Fruit fly (Drosophila melanogaster) whole organism, prepupa: ENCODE measurements around the gene CG42514.
A peak's percentile ranks its signal among the peaks of the same experiment; 100 is the strongest.

Source experiments
- Blimp-1 ChIP-seq: fragments of 200-800 bp; sonication (Bioruptor generic); optimal IDR thresholded peaks from 3 replicates; lab custom pipeline; 2017; ENCODE audit warnings: missing biosample characterization, missing genetic modification characterization, mild to moderate bottlenecking, moderate library complexity, missing genetic modification reagents
- CG10631 ChIP-seq: fragments of 200-800 bp; sonication (Bioruptor generic); optimal IDR thresholded peaks from 2 replicates; lab custom pipeline; 2016; ENCODE audit warnings: missing biosample characterization, missing genetic modification characterization
- CG10669 ChIP-seq: fragments of 200-800 bp; sonication (Bioruptor generic); optimal IDR thresholded peaks from 3 replicates; lab custom pipeline; 2018; ENCODE audit warnings: missing biosample characterization, mild to moderate bottlenecking, missing genetic modification characterization, moderate library complexity
- CG11294 ChIP-seq: fragments of 200-800 bp; sonication (Bioruptor generic); IDR thresholded peaks from 2 replicates; pipeline ENCODE4 v1.3.6; 2022; ENCODE audit warnings: missing biosample characterization, missing genetic modification characterization
- CG11902 ChIP-seq: fragments of 200-800 bp; sonication (Bioruptor generic); optimal IDR thresholded peaks from 3 replicates; lab custom pipeline; 2016; ENCODE audit warnings: missing biosample characterization, missing genetic modification characterization
- CG15336 ChIP-seq: fragments of 200-800 bp; sonication (Bioruptor generic); IDR thresholded peaks from 2 replicates; pipeline ENCODE4 v1.3.6; 2022; ENCODE audit warnings: missing biosample characterization, missing genetic modification characterization
- CG1621 ChIP-seq: fragments of 200-800 bp; sonication (Bioruptor generic); optimal IDR thresholded peaks from 3 replicates; lab custom pipeline; 2018; ENCODE audit warnings: missing biosample characterization, mild to moderate bottlenecking, missing genetic modification characterization
- CG16779 ChIP-seq: fragments of 200-800 bp; sonication (Bioruptor generic); optimal IDR thresholded peaks from 3 replicates; lab custom pipeline; 2017; ENCODE audit warnings: missing biosample characterization, mild to moderate bottlenecking, missing genetic modification characterization
- CG3032 ChIP-seq: fragments of 200-800 bp; optimal IDR thresholded peaks from 2 replicates; lab custom pipeline; 2019; ENCODE audit warnings: missing biosample characterization, mild to moderate bottlenecking, missing genetic modification characterization, moderate library complexity
- CG31627 ChIP-seq: fragments of 200-800 bp; sonication (Bioruptor generic); optimal IDR thresholded peaks from 3 replicates; lab custom pipeline; 2016; ENCODE audit warnings: missing biosample characterization, missing genetic modification characterization
- CG32006 ChIP-seq: fragments of 200-800 bp; sonication (Bioruptor generic); optimal IDR thresholded peaks from 3 replicates; lab custom pipeline; 2017; ENCODE audit warnings: missing biosample characterization, mild to moderate bottlenecking, missing genetic modification characterization
- CG34406 ChIP-seq: fragments of 200-800 bp; sonication (Bioruptor generic); optimal IDR thresholded peaks from 3 replicates; lab custom pipeline; 2016; ENCODE audit warnings: missing biosample characterization, missing genetic modification characterization
- CG4318 ChIP-seq: fragments of 200-800 bp; sonication (Bioruptor generic); optimal IDR thresholded peaks from 3 replicates; lab custom pipeline; 2017; ENCODE audit warnings: missing biosample characterization, mild to moderate bottlenecking, missing genetic modification characterization
- CG6163 ChIP-seq: fragments of 200-800 bp; sonication (Bioruptor generic); IDR thresholded peaks from 3 replicates; pipeline ENCODE4 v1.3.6; 2022; ENCODE audit warnings: missing biosample characterization, missing genetic modification characterization
- CG6276 ChIP-seq: fragments of 200-800 bp; sonication (Bioruptor generic); optimal IDR thresholded peaks from 2 replicates; lab custom pipeline; 2017; ENCODE audit warnings: missing biosample characterization, mild to moderate bottlenecking, missing genetic modification characterization
- CG6808 ChIP-seq: fragments of 200-800 bp; sonication (Bioruptor generic); optimal IDR thresholded peaks from 3 replicates; lab custom pipeline; 2017; ENCODE audit warnings: missing biosample characterization, missing genetic modification characterization, mild to moderate bottlenecking, moderate library complexity, missing genetic modification reagents
- CG6854 ChIP-seq: fragments of 200-800 bp; sonication (Bioruptor generic); optimal IDR thresholded peaks from 2 replicates; lab custom pipeline; 2017; ENCODE audit warnings: missing biosample characterization, mild to moderate bottlenecking, missing genetic modification characterization
- CG7368 ChIP-seq: fragments of 200-800 bp; sonication (Bioruptor generic); optimal IDR thresholded peaks from 3 replicates; lab custom pipeline; 2016; ENCODE audit warnings: missing biosample characterization, missing genetic modification characterization
- CG8319 ChIP-seq: fragments of 200-800 bp; sonication (Bioruptor generic); optimal IDR thresholded peaks from 3 replicates; lab custom pipeline; 2016; ENCODE audit warnings: missing biosample characterization, missing genetic modification characterization
- CG8632 ChIP-seq: fragments of 200-800 bp; sonication (Bioruptor generic); optimal IDR thresholded peaks from 3 replicates; lab custom pipeline; 2016; ENCODE audit warnings: missing biosample characterization, missing genetic modification characterization
- Eip78C ChIP-seq: fragments of 200-800 bp; sonication (Bioruptor generic); peaks from one replicate; lab custom pipeline; 2016; ENCODE audit warnings: missing biosample characterization, missing genetic modification characterization
- Eip93F ChIP-seq: fragments of 200-800 bp; sonication (Bioruptor generic); optimal IDR thresholded peaks from 2 replicates; lab custom pipeline; 2016; ENCODE audit warnings: missing biosample characterization, mild to moderate bottlenecking, missing genetic modification characterization
- Ets21C ChIP-seq: fragments of 200-800 bp; sonication (Bioruptor generic); optimal IDR thresholded peaks from 3 replicates; lab custom pipeline; 2016; ENCODE audit warnings: missing biosample characterization, missing genetic modification characterization
- Ets96B ChIP-seq: fragments of 200-800 bp; optimal IDR thresholded peaks from 2 replicates; lab custom pipeline; 2019; ENCODE audit warnings: missing biosample characterization, mild to moderate bottlenecking, missing genetic modification characterization, moderate library complexity
- Gug ChIP-seq: fragments of 200-800 bp; sonication (Bioruptor generic); IDR thresholded peaks from 2 replicates; pipeline ENCODE4 v1.3.6; 2022; ENCODE audit warnings: missing biosample characterization, missing genetic modification characterization
- Hr38 ChIP-seq: sonication (Bioruptor generic); optimal IDR thresholded peaks from 2 replicates; lab custom pipeline; 2016; ENCODE audit warnings: missing biosample characterization, missing genetic modification characterization
- Hr39 ChIP-seq: fragments of 200-800 bp; sonication (Bioruptor generic); optimal IDR thresholded peaks from 2 replicates; lab custom pipeline; 2016; ENCODE audit warnings: missing biosample characterization, missing genetic modification characterization
- Hr4 ChIP-seq: fragments of 200-800 bp; sonication (Bioruptor generic); optimal IDR thresholded peaks from 3 replicates; lab custom pipeline; 2016; ENCODE audit warnings: missing biosample characterization, missing genetic modification characterization
- Lpt ChIP-seq: fragments of 200-800 bp; sonication (Bioruptor generic); optimal IDR thresholded peaks from 3 replicates; lab custom pipeline; 2016; ENCODE audit warnings: missing biosample characterization, missing genetic modification characterization
- Met ChIP-seq: fragments of 200-800 bp; sonication (Bioruptor generic); optimal IDR thresholded peaks from 3 replicates; lab custom pipeline; 2016; ENCODE audit warnings: missing biosample characterization, missing genetic modification characterization
- OdsH ChIP-seq: fragments of 200-800 bp; sonication (Bioruptor generic); optimal IDR thresholded peaks from 3 replicates; lab custom pipeline; 2016; ENCODE audit warnings: missing biosample characterization, missing genetic modification characterization
- Smox ChIP-seq: fragments of 200-800 bp; sonication (Bioruptor generic); optimal IDR thresholded peaks from 3 replicates; lab custom pipeline; 2016; ENCODE audit warnings: missing biosample characterization, missing genetic modification characterization
- Sox14 ChIP-seq: fragments of 200-800 bp; sonication (Bioruptor generic); optimal IDR thresholded peaks from 3 replicates; lab custom pipeline; 2016; ENCODE audit warnings: missing biosample characterization, missing genetic modification characterization
- Sox15 ChIP-seq: fragments of 200-800 bp; sonication (Bioruptor generic); optimal IDR thresholded peaks from 3 replicates; lab custom pipeline; 2016; ENCODE audit warnings: missing biosample characterization, missing genetic modification characterization
- acj6 ChIP-seq: fragments of 200-800 bp; sonication (Bioruptor generic); optimal IDR thresholded peaks from 3 replicates; lab custom pipeline; 2016; ENCODE audit warnings: missing biosample characterization, missing genetic modification characterization
- dac ChIP-seq: fragments of 200-800 bp; sonication (Bioruptor generic); optimal IDR thresholded peaks from 2 replicates; lab custom pipeline; 2017; ENCODE audit warnings: missing biosample characterization, mild to moderate bottlenecking, missing genetic modification characterization
- dsx ChIP-seq: fragments of 200-800 bp; optimal IDR thresholded peaks from 3 replicates; lab custom pipeline; 2019; ENCODE audit warnings: missing biosample characterization, mild to moderate bottlenecking, missing genetic modification characterization, moderate library complexity; ENCODE audit not compliant: poor library complexity, severe bottlenecking
- esn ChIP-seq: fragments of 200-800 bp; sonication (Bioruptor generic); optimal IDR thresholded peaks from 2 replicates; lab custom pipeline; 2016; ENCODE audit warnings: missing biosample characterization, mild to moderate bottlenecking, missing genetic modification characterization, moderate library complexity
- fd85E ChIP-seq: fragments of 200-800 bp; sonication (Bioruptor generic); optimal IDR thresholded peaks from 3 replicates; lab custom pipeline; 2016; ENCODE audit warnings: missing biosample characterization, missing genetic modification characterization
- fkh ChIP-seq: fragments of 200-800 bp; sonication (Bioruptor generic); optimal IDR thresholded peaks from 3 replicates; lab custom pipeline; 2017; ENCODE audit warnings: missing biosample characterization, mild to moderate bottlenecking, missing genetic modification characterization, moderate library complexity
- lz ChIP-seq: fragments of 200-800 bp; sonication (Bioruptor generic); optimal IDR thresholded peaks from 3 replicates; lab custom pipeline; 2016; ENCODE audit warnings: missing biosample characterization, missing genetic modification characterization
- salr ChIP-seq, 2 experiments: fragments of 200-800 bp; sonication (Bioruptor generic); optimal IDR thresholded peaks; 3 replicates each; lab custom pipeline; 2016 to 2018; ENCODE audit warnings: missing biosample characterization in 2 of 2, missing genetic modification characterization in 2 of 2, mild to moderate bottlenecking in 1 of 2
- spab ChIP-seq: fragments of 200-800 bp; sonication (Bioruptor generic); optimal IDR thresholded peaks from 2 replicates; lab custom pipeline; 2017; ENCODE audit warnings: missing biosample characterization, mild to moderate bottlenecking, missing genetic modification characterization, missing genetic modification reagents
- ss ChIP-seq, 2 experiments: fragments of 200-800 bp; sonication (Bioruptor generic); optimal IDR thresholded peaks; 2 replicates in 1 of 2; 3 replicates in 1 of 2; lab custom pipeline; 2017 to 2018; ENCODE audit warnings: mild to moderate bottlenecking in 2 of 2, missing biosample characterization in 2 of 2, missing genetic modification characterization in 2 of 2, moderate library complexity in 1 of 2
- svp ChIP-seq: fragments of 200-800 bp; sonication (Bioruptor generic); peaks from one replicate; lab custom pipeline; 2016; ENCODE audit warnings: missing biosample characterization, missing genetic modification characterization
- vri ChIP-seq: fragments of 200-800 bp; sonication (Bioruptor generic); optimal IDR thresholded peaks from 3 replicates; lab custom pipeline; 2016; ENCODE audit warnings: missing biosample characterization, mild to moderate bottlenecking, missing genetic modification characterization

CG42514 gene

dm6 chr3L:16488483-16489258, 7.4 kb downstream of the CG42514 start (continued):
- TF ChIP-seq Sox15, result peak; percentile 75
- peak; percentile 12 to 77 for TF ChIP-seq salr (GFP tag; optimal IDR thresholded peaks at IDR 0.05; lab: Kevin White, UChicago)
- TF ChIP-seq CG11902 (GFP tag; lab: Kevin White, UChicago), result peak; percentile 68
- TF ChIP-seq Smox (GFP tag; lab: Kevin White, UChicago), result peak; percentile 85
- peak; percentile 83 for TF ChIP-seq CG31627
- no peak for TF ChIP-seq dac (GFP tag; lab: Kevin White, UChicago)
- peak; percentile 82 for TF ChIP-seq lz (GFP tag; lab: Kevin White, UChicago)
- TF ChIP-seq CG32006 (GFP tag; lab: Kevin White, UChicago), result peak; percentile 67
- peak; percentile 53 for TF ChIP-seq dsx
- no peak for TF ChIP-seq CG11294 (GFP tag; lab: Robert Waterston, UW)
- TF ChIP-seq Eip78C (GFP tag; lab: Kevin White, UChicago), result peak; percentile 94
- peak; percentile 57 for TF ChIP-seq CG7368 (GFP tag; lab: Kevin White, UChicago)
- peak; percentile 74 for TF ChIP-seq CG3032 (tag; lab: Kevin White, UChicago)
- peak; percentile 87 for TF ChIP-seq fkh (GFP tag; lab: Kevin White, UChicago)
- TF ChIP-seq Gug (GFP tag; lab: Robert Waterston, UW), result peak; percentile 22; the same call in 1 of the 2 replicates
- TF ChIP-seq CG10669 (GFP tag; lab: Kevin White, UChicago), result peak; percentile 72
- TF ChIP-seq acj6 (GFP tag; lab: Kevin White, UChicago), result peak; percentile 88
- peak; percentile 82 for TF ChIP-seq CG10631 (GFP tag; lab: Kevin White, UChicago)
- peak; percentile 35 for TF ChIP-seq CG6276 (GFP tag; lab: Kevin White, UChicago)
- TF ChIP-seq vri, result peak; percentile 63
- peak; percentile 88 for TF ChIP-seq Met (GFP tag; lab: Kevin White, UChicago)
- peak; percentile 1 for TF ChIP-seq Lpt (GFP tag; lab: Kevin White, UChicago)
- peak; percentile 13 for TF ChIP-seq fd85E (GFP tag; lab: Kevin White, UChicago)

dm6 chr3L:16487812-16488211, 8.2 kb downstream of the CG42514 start:
- no peak for TF ChIP-seq Hr38 (GFP tag; lab: Kevin White, UChicago)
- TF ChIP-seq CG10669 (GFP tag; lab: Kevin White, UChicago), result no peak
- TF ChIP-seq CG4318 (GFP tag; lab: Kevin White, UChicago), result peak; percentile 7
- no peak for TF ChIP-seq CG11294 (GFP tag; lab: Robert Waterston, UW)
- TF ChIP-seq Eip78C (GFP tag; lab: Kevin White, UChicago), result peak; percentile 48
- TF ChIP-seq Smox (GFP tag; lab: Kevin White, UChicago), result peak; percentile 18
- peak; percentile 47 for TF ChIP-seq esn (GFP tag; lab: Kevin White, UChicago)
- TF ChIP-seq Eip93F (GFP tag; lab: Kevin White, UChicago), result no peak
- TF ChIP-seq OdsH, result peak; percentile 23
- TF ChIP-seq acj6 (GFP tag; lab: Kevin White, UChicago), result no peak
- no peak for TF ChIP-seq CG15336
- no peak for TF ChIP-seq CG16779
- TF ChIP-seq CG8319 (GFP tag; lab: Kevin White, UChicago), result no peak
- no peak for TF ChIP-seq CG6854 (GFP tag; lab: Kevin White, UChicago)
- peak; percentile 13 for TF ChIP-seq CG34406 (GFP tag; lab: Kevin White, UChicago)
- TF ChIP-seq CG8632 (GFP tag; lab: Kevin White, UChicago), result peak; percentile 1
- peak; percentile 1 for TF ChIP-seq Ets21C (GFP tag; lab: Kevin White, UChicago)
- TF ChIP-seq CG1621 (tag; lab: Kevin White, UChicago), result no peak
- TF ChIP-seq CG10631 (GFP tag; lab: Kevin White, UChicago), result peak; percentile 28
- TF ChIP-seq Met (GFP tag; lab: Kevin White, UChicago), result peak; percentile 4
- peak; percentile 16 for TF ChIP-seq Hr4 (GFP tag; lab: Kevin White, UChicago)
- TF ChIP-seq ss (GFP tag; optimal IDR thresholded peaks at IDR 0.05; lab: Kevin White, UChicago), result no peak
- no peak for TF ChIP-seq CG6808 (GFP tag; lab: Kevin White, UChicago)
- peak; percentile 19 for TF ChIP-seq CG32006 (GFP tag; lab: Kevin White, UChicago)
- no peak for TF ChIP-seq vri
- TF ChIP-seq Blimp-1 (GFP tag; lab: Kevin White, UChicago), result no peak
- TF ChIP-seq Hr39 (GFP tag; lab: Kevin White, UChicago), result peak; percentile 17
- TF ChIP-seq Ets96B, result peak; percentile 0
- no peak for TF ChIP-seq svp
- TF ChIP-seq CG6163 (GFP tag; lab: Robert Waterston, UW), result no peak
- TF ChIP-seq spab (GFP tag; lab: Kevin White, UChicago), result no peak
- TF ChIP-seq Sox14 (GFP tag; lab: Kevin White, UChicago), result no peak
- no peak for TF ChIP-seq CG6276 (GFP tag; lab: Kevin White, UChicago)
- TF ChIP-seq, all 60 proteins: peak for 14
